Worm (Caenorhabditis elegans) whole organism, midembryonic: ENCODE data around the gene K10C2.7.

Experiments used
- T22C8.4 ChIP-seq: fragments of 200-800 bp; sonication (Bioruptor generic); IDR thresholded peaks from 2 replicates; pipeline ENCODE4 v1.3.6; 2022; ENCODE audit warnings: missing genetic modification characterization, missing compliant biosample characterization
- cog-1 ChIP-seq: sonication (generic microtip); optimal IDR thresholded peaks from 2 replicates; lab custom pipeline; 2016; ENCODE audit warnings: missing genetic modification characterization, missing compliant biosample characterization

DNA sequence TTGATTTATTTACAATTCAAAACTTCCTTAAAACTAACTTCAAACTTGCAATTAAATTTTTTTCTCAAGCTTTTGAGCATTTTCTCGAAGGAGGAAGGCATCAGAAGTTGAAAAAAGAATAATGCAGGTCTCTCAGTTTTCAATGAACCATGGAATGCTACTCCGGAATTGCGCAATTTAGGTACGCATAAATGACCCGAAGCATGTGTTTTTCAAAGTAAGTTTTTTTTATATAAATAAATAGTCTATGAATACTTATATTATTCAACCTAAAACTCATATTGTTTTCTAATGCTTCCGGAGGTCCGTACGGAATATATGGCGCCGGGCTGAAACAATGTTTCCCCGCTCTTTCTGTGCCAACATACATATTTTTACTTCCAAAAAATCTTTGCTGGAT is 9.6 kb downstream of the K10C2.7 start, which contains the start of gene K10C2.2:
- no peak for TF ChIP-seq T22C8.4
- TF ChIP-seq cog-1 (tag; lab: Kevin White, UChicago) = no peak
